Fruit fly (Drosophila melanogaster) Kc167 (cell line): Measurements from ENCODE around the gene CG15576.

Experiments
- Myc ChIP-seq: fragments of >200 bp; optimal IDR thresholded peaks from 2 replicates; lab custom pipeline; 2017; ENCODE audit warnings: missing external identifiers
- h ChIP-seq: fragments of >200 bp; optimal IDR thresholded peaks from 3 replicates; lab custom pipeline; 2018; ENCODE audit warnings: missing external identifiers

- TF ChIP-seq h (lab: Kevin White, UChicago) (no peak), Myc (lab: Kevin White, UChicago) (no peak)
These were observed 28.2 kb upstream of the CG15576 start for dm6 chrX:4280769-4281168.
